Worm (Caenorhabditis elegans): ENCODE measurements around the gene puf-7.
"Not testable (repeated sequence)": the region's sequence is repeated elsewhere in the genome, so short reads cannot be mapped to it uniquely, and the experiment has no call there.

puf-7 gene

ce11 chrIV:5486208-5486731, at the start of gene puf-7, which contains the start of gene snpc-3.1:
Gene puf-7 (plus strand): TSS chrIV:5486713.
Gene snpc-3.1 (minus strand): TSS chrIV:5486258.
- not testable (repeated sequence) for TF ChIP-seq ztf-29 (GFP tag; IDR thresholded peaks at IDR 0.05); med-1 (GFP tag; optimal IDR thresholded peaks at IDR 0.05; ENCODE audit: insufficient read depth); ref-1 (GFP tag; conservative IDR thresholded peaks at IDR 0.05)

- TF ChIP-seq flt-1 (GFP tag; IDR thresholded peaks at IDR 0.05) (no peak), med-1 (GFP tag; optimal IDR thresholded peaks at IDR 0.05; ENCODE audit: insufficient read depth) (no peak), ztf-23 (GFP tag; IDR thresholded peaks at IDR 0.05) (no peak), tab-1 (GFP tag; IDR thresholded peaks at IDR 0.05) (no peak), cog-1 (tag; optimal IDR thresholded peaks at IDR 0.05) (no peak), ref-1 (GFP tag; conservative IDR thresholded peaks at IDR 0.05) (no peak), ztf-29 (GFP tag; IDR thresholded peaks at IDR 0.05) (no peak), T22C8.4 (GFP tag; IDR thresholded peaks at IDR 0.05) (no peak), klf-2 (GFP tag; conservative IDR thresholded peaks at IDR 0.05) (no peak)
Measured at ce11 chrIV:5438705-5439104, 47.8 kb upstream of the puf-7 start, which contains the start of gene mgl-3. Gene mgl-3 (plus strand): TSS chrIV:5439005.

DNA sequence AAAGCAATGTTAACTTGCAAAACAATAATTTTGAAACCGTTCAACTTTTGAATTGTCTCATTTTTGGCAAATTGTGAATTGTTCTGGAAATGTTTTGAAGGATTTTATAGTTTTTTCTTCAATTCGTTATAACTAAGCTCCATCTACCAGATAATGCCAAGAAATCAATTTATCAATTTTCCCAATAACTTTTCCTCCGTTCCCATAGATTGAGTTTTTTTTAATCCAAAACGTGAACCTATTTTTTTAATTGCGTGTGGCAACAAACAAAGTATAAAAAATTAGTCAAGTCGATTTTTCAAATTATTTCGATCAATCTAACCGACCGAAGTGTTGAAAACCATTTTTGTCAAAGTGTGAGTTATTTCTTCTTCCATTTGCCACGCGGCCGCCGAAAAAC, 33.8 kb upstream of the puf-7 start, which contains the start of gene Y4C6A.4:
Gene Y4C6A.4, plus strand, starts transcription at position 301 of the 400 bp plus-strand sequence.
- TF ChIP-seq med-1 (GFP tag; optimal IDR thresholded peaks at IDR 0.05; ENCODE audit: insufficient read depth) (no peak), cog-1 (tag; optimal IDR thresholded peaks at IDR 0.05) (no peak), ztf-29 (GFP tag; IDR thresholded peaks at IDR 0.05) (no peak), T22C8.4 (GFP tag; IDR thresholded peaks at IDR 0.05) (no peak)

- TF ChIP-seq klf-2 (GFP tag; conservative IDR thresholded peaks at IDR 0.05); ref-1 (GFP tag; conservative IDR thresholded peaks at IDR 0.05); flt-1 (GFP tag; IDR thresholded peaks at IDR 0.05): not testable (repeated sequence)
Measured at ce11 chrIV:5455999-5456398, 30.5 kb upstream of the puf-7 start, which contains the start of gene Y4C6A.3. Gene Y4C6A.3 (minus strand): TSS chrIV:5456099.

DNA sequence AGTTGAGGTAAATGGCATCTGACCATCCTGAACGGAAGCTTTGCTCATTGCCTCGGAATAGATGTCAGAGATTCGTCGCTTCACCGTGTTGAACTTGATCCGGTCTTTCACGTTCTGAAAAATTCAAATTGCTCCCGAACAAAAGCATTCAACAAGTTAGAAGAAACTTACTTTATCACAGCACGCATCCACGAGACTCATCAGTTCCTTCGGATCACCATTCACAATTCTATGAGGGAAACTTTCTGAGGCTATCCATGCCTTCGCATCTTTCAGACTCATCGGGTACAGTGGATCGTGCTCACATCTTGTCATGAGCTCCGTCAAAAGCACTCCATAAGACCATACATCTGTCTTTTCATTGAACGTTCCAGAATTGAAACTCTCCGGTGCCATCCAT, 23.7 kb upstream of the puf-7 start:
- TF ChIP-seq tab-1 (GFP tag; IDR thresholded peaks at IDR 0.05) = no peak
- no peak for TF ChIP-seq ztf-23 (GFP tag; IDR thresholded peaks at IDR 0.05)

ce11 chrIV:5464403-5464802, 22.1 kb upstream of the puf-7 start, which contains the start of gene Y52D5A.2:
Gene Y52D5A.2 (minus strand): TSS chrIV:5464503.
- TF ChIP-seq ztf-29 (GFP tag; IDR thresholded peaks at IDR 0.05); tab-1 (GFP tag; IDR thresholded peaks at IDR 0.05); cog-1 (tag; optimal IDR thresholded peaks at IDR 0.05): not testable (repeated sequence)

- no peak for TF ChIP-seq flt-1 (GFP tag; IDR thresholded peaks at IDR 0.05)
- no peak for TF ChIP-seq ztf-23 (GFP tag; IDR thresholded peaks at IDR 0.05)
- no peak for TF ChIP-seq ref-1 (GFP tag; conservative IDR thresholded peaks at IDR 0.05)
- no peak for TF ChIP-seq cog-1 (tag; optimal IDR thresholded peaks at IDR 0.05)
- no peak for TF ChIP-seq tab-1 (GFP tag; IDR thresholded peaks at IDR 0.05)
- TF ChIP-seq klf-2 (GFP tag; conservative IDR thresholded peaks at IDR 0.05) = no peak
- no peak for TF ChIP-seq ztf-29 (GFP tag; IDR thresholded peaks at IDR 0.05)
- TF ChIP-seq T22C8.4 (GFP tag; IDR thresholded peaks at IDR 0.05) = no peak
- no peak for TF ChIP-seq med-1 (GFP tag; optimal IDR thresholded peaks at IDR 0.05; ENCODE audit: insufficient read depth)
Measured at ce11 chrIV:5469739-5470138, 16.8 kb upstream of the puf-7 start, which contains the start of gene rme-2. Gene rme-2 (plus strand): TSS chrIV:5470026.

- TF ChIP-seq klf-2 (GFP tag; conservative IDR thresholded peaks at IDR 0.05) = no peak
- TF ChIP-seq med-1 (GFP tag; optimal IDR thresholded peaks at IDR 0.05; ENCODE audit: insufficient read depth) = no peak
- TF ChIP-seq ztf-23 (GFP tag; IDR thresholded peaks at IDR 0.05) = no peak
- no peak for TF ChIP-seq cog-1 (tag; optimal IDR thresholded peaks at IDR 0.05)
- TF ChIP-seq tab-1 (GFP tag; IDR thresholded peaks at IDR 0.05) = no peak
- no peak for TF ChIP-seq ztf-29 (GFP tag; IDR thresholded peaks at IDR 0.05)
- no peak for TF ChIP-seq T22C8.4 (GFP tag; IDR thresholded peaks at IDR 0.05)
- TF ChIP-seq flt-1 (GFP tag; IDR thresholded peaks at IDR 0.05) = no peak
- no peak for TF ChIP-seq ref-1 (GFP tag; conservative IDR thresholded peaks at IDR 0.05)
Measured at ce11 chrIV:5473098-5473497, 13.4 kb upstream of the puf-7 start.

- TF ChIP-seq ztf-29 (GFP tag; IDR thresholded peaks at IDR 0.05) = no peak
- TF ChIP-seq flt-1 (GFP tag; IDR thresholded peaks at IDR 0.05) = no peak
- no peak for TF ChIP-seq T22C8.4 (GFP tag; IDR thresholded peaks at IDR 0.05)
- no peak for TF ChIP-seq ref-1 (GFP tag; conservative IDR thresholded peaks at IDR 0.05)
- TF ChIP-seq ztf-23 (GFP tag; IDR thresholded peaks at IDR 0.05) = no peak
- no peak for TF ChIP-seq med-1 (GFP tag; optimal IDR thresholded peaks at IDR 0.05; ENCODE audit: insufficient read depth)
- TF ChIP-seq klf-2 (GFP tag; conservative IDR thresholded peaks at IDR 0.05) = no peak
- TF ChIP-seq tab-1 (GFP tag; IDR thresholded peaks at IDR 0.05) = no peak
- no peak for TF ChIP-seq cog-1 (tag; optimal IDR thresholded peaks at IDR 0.05)
Measured at ce11 chrIV:5476468-5476867, 10.0 kb upstream of the puf-7 start, which contains the start of gene T11F8.4. Gene T11F8.4 (minus strand): TSS chrIV:5476568.

DNA sequence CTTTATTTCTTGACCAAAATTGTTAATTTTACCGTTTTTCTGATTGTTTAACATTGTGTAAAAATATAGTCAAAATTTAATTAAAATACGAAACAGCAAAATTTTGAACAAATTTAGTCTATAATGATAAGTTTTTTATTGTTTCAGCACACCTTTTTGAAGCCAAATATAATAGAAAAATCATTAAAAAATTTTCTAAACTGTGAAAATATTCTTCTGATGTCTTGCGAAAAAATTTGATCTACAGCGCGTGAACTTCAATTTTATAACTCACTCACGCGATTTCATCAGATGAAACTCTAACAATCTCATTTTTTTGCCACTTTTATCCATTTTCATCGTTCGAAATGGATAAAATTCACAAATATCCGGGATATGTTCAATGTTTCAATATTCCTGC, 7.2 kb upstream of the puf-7 start, which contains the start of gene T11F8.1:
Gene T11F8.1, plus strand, starts transcription at position 301 of the 400 bp plus-strand sequence.
- TF ChIP-seq tab-1 (GFP tag; IDR thresholded peaks at IDR 0.05) (no peak), ref-1 (GFP tag; conservative IDR thresholded peaks at IDR 0.05) (no peak), ztf-23 (GFP tag; IDR thresholded peaks at IDR 0.05) (no peak), ztf-29 (GFP tag; IDR thresholded peaks at IDR 0.05) (no peak), cog-1 (tag; optimal IDR thresholded peaks at IDR 0.05) (no peak), T22C8.4 (GFP tag; IDR thresholded peaks at IDR 0.05) (no peak), flt-1 (GFP tag; IDR thresholded peaks at IDR 0.05) (no peak), klf-2 (GFP tag; conservative IDR thresholded peaks at IDR 0.05) (no peak), med-1 (GFP tag; optimal IDR thresholded peaks at IDR 0.05; ENCODE audit: insufficient read depth) (no peak)

All from whole organism, midembryonic.